Worm (Caenorhabditis elegans): Measurements from ENCODE around the gene C06H5.6.

C06H5.6 gene

DNA sequence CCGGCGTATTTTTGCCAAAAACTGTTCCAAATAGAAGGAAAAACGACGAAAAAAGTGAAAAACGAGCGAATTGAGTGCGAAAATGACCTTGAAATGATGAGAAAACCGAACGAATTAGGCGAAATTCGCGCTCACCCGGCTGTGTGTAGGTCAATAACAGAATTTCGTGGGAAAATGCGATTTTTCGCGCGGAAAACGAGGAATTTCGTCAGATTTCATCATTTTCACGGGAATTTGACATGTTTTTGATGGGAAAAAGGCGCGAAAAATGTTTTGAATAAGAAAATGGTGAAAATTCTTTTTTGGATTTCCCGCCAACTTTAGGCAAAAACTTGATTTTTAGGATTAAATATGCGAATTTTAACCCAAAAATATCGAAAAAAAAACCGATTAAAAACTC lies 29.7 kb downstream of the C06H5.6 start:
- no peak for TF ChIP-seq ceh-39 (tag; optimal IDR thresholded peaks at IDR 0.05)

DNA sequence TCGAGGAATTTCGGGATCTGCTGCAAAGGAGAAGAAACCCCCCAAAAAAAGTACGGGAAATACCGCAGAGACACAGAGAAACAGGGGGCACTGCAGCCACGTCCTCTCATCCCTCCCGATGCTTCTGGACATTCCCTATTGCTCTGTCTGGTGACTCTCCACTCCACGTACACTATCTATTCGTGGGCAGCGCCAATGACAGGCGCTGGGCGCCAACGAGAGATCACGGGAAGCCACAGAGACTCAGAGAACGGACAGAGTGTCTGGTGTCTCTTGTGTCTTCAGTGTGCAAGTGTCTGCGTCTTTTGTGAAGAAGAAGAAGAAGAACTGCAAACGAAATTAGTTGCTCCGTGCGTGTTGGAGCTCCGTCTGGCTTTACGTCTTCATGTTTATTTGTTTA lies 30.9 kb downstream of the C06H5.6 start:
- TF ChIP-seq ceh-39 (tag; optimal IDR thresholded peaks at IDR 0.05) (no peak), pha-4 (tag; optimal IDR thresholded peaks at IDR 0.05) (peak; percentile 37), unc-120 (tag; optimal IDR thresholded peaks at IDR 0.05; ENCODE audit: poor library complexity, severe bottlenecking) (peak; percentile 86), drap-1 (GFP tag; optimal IDR thresholded peaks at IDR 0.05) (peak; percentile 78), nhr-237 (tag; optimal IDR thresholded peaks at IDR 0.05) (peak; percentile 74), snpc-4 (tag; optimal IDR thresholded peaks at IDR 0.05) (no peak), unc-62 (GFP tag; optimal IDR thresholded peaks at IDR 0.05) (peak; percentile 73), lsy-2 (tag; optimal IDR thresholded peaks at IDR 0.05) (peak; percentile 44), hlh-1 (tag; optimal IDR thresholded peaks at IDR 0.05) (peak; percentile 82), cnd-1 (tag; optimal IDR thresholded peaks at IDR 0.05) (no peak), ces-1 (GFP tag; optimal IDR thresholded peaks at IDR 0.05) (peak; percentile 98), ham-2 (GFP tag; optimal IDR thresholded peaks at IDR 0.05) (peak; percentile 42)

DNA sequence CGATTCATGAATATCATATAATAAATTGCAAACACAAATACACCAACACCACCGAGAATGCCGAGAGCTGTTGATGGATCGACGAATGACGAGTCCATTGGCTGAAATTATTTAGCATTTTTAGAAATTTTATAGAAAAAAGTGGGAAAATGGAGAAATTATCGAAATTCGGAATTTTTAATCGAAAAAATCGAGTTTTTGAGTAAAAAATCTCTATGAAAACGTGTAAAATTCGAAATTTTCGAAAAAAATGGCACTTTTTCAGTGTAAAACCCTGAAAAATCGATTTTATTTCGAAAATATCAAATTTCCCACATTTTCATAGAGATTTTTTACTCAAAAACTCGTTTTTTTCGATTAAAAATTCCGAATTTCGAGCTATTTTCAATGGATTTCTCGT lies 32.9 kb downstream of the C06H5.6 start, which contains the start of gene tcc-1:
tcc-1 (minus strand) TSS at position 101 of the 400 bp plus-strand sequence.
- TF ChIP-seq mab-5 (tag; optimal IDR thresholded peaks at IDR 0.05) = no peak

DNA sequence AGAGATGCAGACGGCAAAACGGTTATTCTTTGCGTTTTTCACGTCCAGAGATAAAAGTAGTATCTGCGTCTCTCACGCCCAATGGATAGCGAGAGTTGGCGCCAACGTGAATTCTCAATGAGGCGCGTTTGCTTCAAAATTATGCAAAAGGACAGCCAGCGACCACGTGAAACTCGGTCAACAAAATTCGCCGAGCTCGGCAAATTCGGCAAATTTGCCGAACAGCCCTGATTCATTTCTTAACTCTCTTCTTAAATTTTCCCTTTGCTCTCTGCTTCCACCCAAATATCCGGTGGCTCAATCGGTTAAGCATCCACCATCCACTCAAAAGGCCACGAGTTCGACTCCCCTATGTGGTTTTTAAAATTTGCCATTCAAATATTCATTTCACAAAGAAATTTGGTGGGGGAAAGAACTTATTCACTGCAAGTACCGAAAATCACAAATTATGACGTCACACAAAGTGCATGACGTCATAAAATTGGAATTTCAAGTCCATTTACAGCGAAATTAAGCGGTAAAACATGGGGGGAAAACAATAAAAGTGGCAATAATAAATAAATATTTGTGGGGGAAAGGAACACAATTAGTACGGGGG lies 43.3 kb downstream of the C06H5.6 start:
- TF ChIP-seq ztf-11 (tag; optimal IDR thresholded peaks at IDR 0.05) (no peak), nhr-28 (tag; optimal IDR thresholded peaks at IDR 0.05) (no peak), drap-1 (GFP tag; optimal IDR thresholded peaks at IDR 0.05) (no peak), zip-8 (tag; optimal IDR thresholded peaks at IDR 0.05) (peak; percentile 100), pha-4 (tag; optimal IDR thresholded peaks at IDR 0.05) (no peak), hlh-1 (tag; optimal IDR thresholded peaks at IDR 0.05) (no peak), mab-5 (tag; optimal IDR thresholded peaks at IDR 0.05) (no peak), ceh-83 (GFP tag; optimal IDR thresholded peaks at IDR 0.05) (no peak), unc-120 (tag; optimal IDR thresholded peaks at IDR 0.05; ENCODE audit: poor library complexity, severe bottlenecking) (no peak)

DNA sequence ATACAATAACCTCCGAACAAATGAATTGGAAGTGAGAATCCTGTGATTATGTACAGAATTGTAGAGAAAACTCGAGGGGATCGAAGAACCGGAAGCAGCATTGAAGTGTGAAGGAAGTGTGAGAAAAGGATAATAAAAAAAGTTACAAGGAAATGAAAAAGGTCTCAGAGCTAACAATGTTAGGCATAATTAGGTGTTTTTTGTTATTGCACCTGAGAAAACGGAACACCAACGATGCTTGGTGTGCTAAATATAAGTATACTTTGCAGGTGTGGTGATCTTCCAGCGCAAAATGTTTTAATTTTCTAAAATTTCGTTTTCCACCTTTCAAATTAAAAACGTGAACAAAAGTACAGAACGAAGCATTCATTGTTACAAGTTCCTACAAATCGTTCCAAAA lies 44.7 kb downstream of the C06H5.6 start, which contains the start of gene srh-286:
srh-286 (minus strand) TSS at position 101 of the 400 bp plus-strand sequence.
- TF ChIP-seq snpc-4 (tag; optimal IDR thresholded peaks at IDR 0.05) (no peak), ceh-39 (tag; optimal IDR thresholded peaks at IDR 0.05) (no peak), nhr-28 (tag; optimal IDR thresholded peaks at IDR 0.05) (no peak), ztf-11 (tag; optimal IDR thresholded peaks at IDR 0.05) (no peak), M03D4.4 (tag; optimal IDR thresholded peaks at IDR 0.05) (no peak), cnd-1 (tag; optimal IDR thresholded peaks at IDR 0.05) (no peak), drap-1 (GFP tag; optimal IDR thresholded peaks at IDR 0.05) (no peak), pha-4 (tag; optimal IDR thresholded peaks at IDR 0.05) (no peak), nhr-76 (tag; optimal IDR thresholded peaks at IDR 0.05) (no peak), nhr-237 (tag; optimal IDR thresholded peaks at IDR 0.05) (no peak)

DNA sequence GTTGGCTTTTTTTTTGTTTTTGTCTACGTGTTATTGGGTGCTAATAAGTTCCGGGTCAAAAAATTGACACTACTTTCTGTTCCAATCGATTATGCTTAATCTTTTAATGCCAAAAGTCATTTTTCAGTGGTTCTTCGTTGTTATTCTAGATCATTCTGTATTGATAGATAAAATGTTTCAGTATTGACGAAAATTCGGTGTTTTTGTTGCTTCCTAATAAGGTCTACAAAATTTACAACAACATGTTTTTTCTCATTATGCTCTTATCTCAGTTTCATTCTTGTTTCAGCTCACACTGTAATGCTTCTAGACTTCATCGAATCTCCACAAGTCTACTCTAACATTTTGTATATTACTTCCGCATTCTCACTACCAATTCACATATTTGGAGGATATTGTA lies 57.4 kb downstream of the C06H5.6 start, which contains the start of gene srh-303:
srh-303 (plus strand) TSS at position 301 of the 400 bp plus-strand sequence.
- TF ChIP-seq ham-2 (GFP tag; optimal IDR thresholded peaks at IDR 0.05) (no peak), hlh-1 (tag; optimal IDR thresholded peaks at IDR 0.05) (no peak), nhr-2 (tag; optimal IDR thresholded peaks at IDR 0.05) (no peak), nhr-12 (tag; optimal IDR thresholded peaks at IDR 0.05) (no peak), lsy-2 (tag; optimal IDR thresholded peaks at IDR 0.05) (no peak), unc-120 (tag; optimal IDR thresholded peaks at IDR 0.05; ENCODE audit: poor library complexity, severe bottlenecking) (no peak), pha-4 (tag; optimal IDR thresholded peaks at IDR 0.05) (no peak), lin-32 (GFP tag; optimal IDR thresholded peaks at IDR 0.05) (no peak), flh-1 (GFP tag; optimal IDR thresholded peaks at IDR 0.05) (no peak), ces-1 (GFP tag; optimal IDR thresholded peaks at IDR 0.05) (no peak), sem-2 (GFP tag; optimal IDR thresholded peaks at IDR 0.05) (no peak)

All from whole organism, mixed stage, embryonic.